Worm (Caenorhabditis elegans): ENCODE results near the gene C01G12.5.

Gene C01G12.5

ce11 chrII:14599933-14600630 lies 12.8 kb upstream of the C01G12.5 start (continued):
- TF ChIP-seq nhr-67 (tag; optimal IDR thresholded peaks at IDR 0.05), result no peak
- TF ChIP-seq R02D3.7 (tag; optimal IDR thresholded peaks at IDR 0.05), result no peak
- peak; percentile 78 for TF ChIP-seq ama-1 (optimal IDR thresholded peaks at IDR 0.05)
- TF ChIP-seq zag-1 (tag; optimal IDR thresholded peaks at IDR 0.05), result no peak
- no peak for TF ChIP-seq egl-27 (tag; optimal IDR thresholded peaks at IDR 0.05)
- no peak for TF ChIP-seq nhr-28 (tag; optimal IDR thresholded peaks at IDR 0.05)
- TF ChIP-seq fkh-10 (GFP tag; optimal IDR thresholded peaks at IDR 0.05), result no peak
- TF ChIP-seq mdl-1 (tag; optimal IDR thresholded peaks at IDR 0.05), result no peak
- no peak for TF ChIP-seq ceh-28 (tag; optimal IDR thresholded peaks at IDR 0.05)
- peak; percentile 9 for TF ChIP-seq mml-1 (tag; optimal IDR thresholded peaks at IDR 0.05)
- peak; percentile 28 for TF ChIP-seq nhr-23 (tag; optimal IDR thresholded peaks at IDR 0.05)
- peak; percentile 39 for TF ChIP-seq elt-2 (tag; optimal IDR thresholded peaks at IDR 0.05)
- no peak for TF ChIP-seq nhr-12 (tag; optimal IDR thresholded peaks at IDR 0.05)
- TF ChIP-seq lin-39 (tag; optimal IDR thresholded peaks at IDR 0.05), result no peak
- peak; percentile 35 for TF ChIP-seq nfya-1 (tag; optimal IDR thresholded peaks at IDR 0.05; ENCODE audit: insufficient read depth)
- no peak for TF ChIP-seq ceh-9 (tag; optimal IDR thresholded peaks at IDR 0.05)
- no peak for TF ChIP-seq nhr-77 (tag; optimal IDR thresholded peaks at IDR 0.05)
- TF ChIP-seq nhr-237 (tag; optimal IDR thresholded peaks at IDR 0.05), result no peak
- no peak for TF ChIP-seq daf-12 (tag; optimal IDR thresholded peaks at IDR 0.05)
- TF ChIP-seq hmg-11 (tag; optimal IDR thresholded peaks at IDR 0.05), result no peak
- TF ChIP-seq snpc-4 (tag; optimal IDR thresholded peaks at IDR 0.05), result no peak
- TF ChIP-seq tbx-2 (tag; optimal IDR thresholded peaks at IDR 0.05), result no peak
- no peak for TF ChIP-seq fos-1 (tag; optimal IDR thresholded peaks at IDR 0.05)
- no peak for TF ChIP-seq skn-1 (tag; optimal IDR thresholded peaks at IDR 0.05)
- TF ChIP-seq lsy-12 (tag; optimal IDR thresholded peaks at IDR 0.05), result no peak
- peak; percentile 48 for TF ChIP-seq nhr-43 (tag; optimal IDR thresholded peaks at IDR 0.05; ENCODE audit: poor library complexity, severe bottlenecking)

- no peak for TF ChIP-seq nhr-12 (tag; optimal IDR thresholded peaks at IDR 0.05)
- TF ChIP-seq ama-1 (optimal IDR thresholded peaks at IDR 0.05), result peak; percentile 75
- TF ChIP-seq pha-4 (tag; optimal IDR thresholded peaks at IDR 0.05), result peak; percentile 58
- peak; percentile 35 for TF ChIP-seq pqm-1 (tag; optimal IDR thresholded peaks at IDR 0.05)
These were observed 12.1 kb upstream of the C01G12.5 start for ce11 chrII:14599284-14599862.

ce11 chrII:14598367-14598766 lies 11.1 kb upstream of the C01G12.5 start:
- TF ChIP-seq nhr-23 (tag; optimal IDR thresholded peaks at IDR 0.05), result no peak
- TF ChIP-seq nhr-28 (tag; optimal IDR thresholded peaks at IDR 0.05), result no peak
- TF ChIP-seq ceh-9 (tag; optimal IDR thresholded peaks at IDR 0.05), result no peak
- no peak for TF ChIP-seq ztf-11 (tag; optimal IDR thresholded peaks at IDR 0.05)
- TF ChIP-seq elt-3 (tag; optimal IDR thresholded peaks at IDR 0.05), result no peak
- peak; percentile 81 for TF ChIP-seq nfya-1 (tag; optimal IDR thresholded peaks at IDR 0.05; ENCODE audit: insufficient read depth)
- no peak for TF ChIP-seq snpc-4 (tag; optimal IDR thresholded peaks at IDR 0.05)
- TF ChIP-seq nhr-43 (tag; optimal IDR thresholded peaks at IDR 0.05; ENCODE audit: poor library complexity, severe bottlenecking), result peak; percentile 23
- no peak for TF ChIP-seq unc-62 (GFP tag; optimal IDR thresholded peaks at IDR 0.05)
- TF ChIP-seq elt-1 (tag; optimal IDR thresholded peaks at IDR 0.05), result no peak
- peak; percentile 78 for TF ChIP-seq nhr-11 (tag; optimal IDR thresholded peaks at IDR 0.05)
- peak; percentile 53 for TF ChIP-seq ama-1 (optimal IDR thresholded peaks at IDR 0.05)
- peak; percentile 50 for TF ChIP-seq skn-1 (tag; optimal IDR thresholded peaks at IDR 0.05)
- TF ChIP-seq ceh-28 (tag; optimal IDR thresholded peaks at IDR 0.05), result no peak
- no peak for TF ChIP-seq ztf-4 (tag; optimal IDR thresholded peaks at IDR 0.05)
- no peak for TF ChIP-seq tbx-2 (tag; optimal IDR thresholded peaks at IDR 0.05)
- no peak for TF ChIP-seq fos-1 (tag; optimal IDR thresholded peaks at IDR 0.05)
- peak; percentile 95 for TF ChIP-seq pqm-1 (tag; optimal IDR thresholded peaks at IDR 0.05)
- no peak for TF ChIP-seq zag-1 (tag; optimal IDR thresholded peaks at IDR 0.05)
- peak; percentile 65 for TF ChIP-seq jun-1 (tag; optimal IDR thresholded peaks at IDR 0.05)
- TF ChIP-seq sea-2 (GFP tag; optimal IDR thresholded peaks at IDR 0.05), result no peak
- TF ChIP-seq mml-1 (tag; optimal IDR thresholded peaks at IDR 0.05), result peak; percentile 30
- no peak for TF ChIP-seq R02D3.7 (tag; optimal IDR thresholded peaks at IDR 0.05)
- TF ChIP-seq nhr-77 (tag; optimal IDR thresholded peaks at IDR 0.05), result peak; percentile 9
- TF ChIP-seq nhr-237 (tag; optimal IDR thresholded peaks at IDR 0.05), result no peak
- no peak for TF ChIP-seq aly-2 (tag; optimal IDR thresholded peaks at IDR 0.05)
- peak; percentile 85 for TF ChIP-seq elt-2 (tag; optimal IDR thresholded peaks at IDR 0.05)
- no peak for TF ChIP-seq eor-1 (tag; optimal IDR thresholded peaks at IDR 0.05)
- no peak for TF ChIP-seq ceh-82 (tag; optimal IDR thresholded peaks at IDR 0.05)
- peak; percentile 74 for TF ChIP-seq fkh-2 (tag; optimal IDR thresholded peaks at IDR 0.05)
- peak; percentile 37 for TF ChIP-seq lin-15B (tag; optimal IDR thresholded peaks at IDR 0.05)
- TF ChIP-seq pha-4 (tag; optimal IDR thresholded peaks at IDR 0.05), result no peak
- no peak for TF ChIP-seq ceh-16 (tag; optimal IDR thresholded peaks at IDR 0.05)
